Worm (Caenorhabditis elegans) whole organism, L4 larva: ENCODE data around the gene mek-1.

Experiments
- F10B5.3 ChIP-seq: sonication (generic microtip); optimal IDR thresholded peaks from 2 replicates; lab custom pipeline; 2016; ENCODE audit warnings: mild to moderate bottlenecking, missing genetic modification characterization, missing compliant biosample characterization
- F26F4.8 ChIP-seq: fragments of 200-800 bp; sonication (Bioruptor generic); conservative IDR thresholded peaks from 2 replicates; pipeline ENCODE4 v1.3.6; 2022; ENCODE audit warnings: missing genetic modification characterization, missing compliant biosample characterization
- F49E8.2 ChIP-seq: sonication (generic microtip); optimal IDR thresholded peaks from 2 replicates; lab custom pipeline; 2016; ENCODE audit warnings: missing compliant biosample characterization, mild to moderate bottlenecking, missing genetic modification characterization, borderline replicate concordance
- R02D3.7 ChIP-seq: fragments of 150-350 bp; sonication (generic microtip); optimal IDR thresholded peaks from 3 replicates; lab custom pipeline; 2014; ENCODE audit warnings: missing biosample characterization, missing genetic modification characterization
- T26A8.4 ChIP-seq: fragments of 200-800 bp; sonication (Bioruptor generic); IDR thresholded peaks from 2 replicates; pipeline ENCODE4 v1.3.6; 2022; ENCODE audit warnings: missing genetic modification characterization, missing compliant biosample characterization
- Y105C5A.15 ChIP-seq: fragments of 200-800 bp; sonication (Bioruptor generic); IDR thresholded peaks from 2 replicates; pipeline ENCODE4 v1.3.6; 2022; ENCODE audit warnings: missing genetic modification characterization, missing compliant biosample characterization
- Y5F2A.4 ChIP-seq: fragments of 200-800 bp; sonication (Bioruptor generic); optimal IDR thresholded peaks from 2 replicates; lab custom pipeline; 2018; ENCODE audit warnings: mild to moderate bottlenecking, missing genetic modification characterization, missing compliant biosample characterization
- Y75B8A.6 ChIP-seq: fragments of 200-800 bp; sonication (Bioruptor generic); IDR thresholded peaks from 2 replicates; pipeline ENCODE4 v1.3.6; 2022; ENCODE audit warnings: missing genetic modification reagents, missing genetic modification characterization, missing compliant biosample characterization
- ZK337.2 ChIP-seq: fragments of 200-800 bp; sonication (Bioruptor generic); IDR thresholded peaks from 2 replicates; pipeline ENCODE4 v1.3.6; 2022; ENCODE audit warnings: missing genetic modification reagents, missing genetic modification characterization, missing compliant biosample characterization
- ZK546.5 ChIP-seq, 2 experiments: sonication (generic microtip); optimal IDR thresholded peaks; 2 replicates each; lab custom pipeline; 2017; ENCODE audit warnings: missing biosample characterization in 2 of 2, missing genetic modification characterization in 2 of 2
- ama-1 ChIP-seq: fragments of 150-350 bp; optimal IDR thresholded peaks from 2 replicates; lab custom pipeline; 2014; ENCODE audit warnings: inconsistent platforms, mixed read lengths
- arid-1 ChIP-seq: fragments of 200-800 bp; sonication (Bioruptor generic); conservative IDR thresholded peaks from 2 replicates; pipeline ENCODE4 v1.3.6; 2022; ENCODE audit warnings: missing genetic modification reagents, missing genetic modification characterization, missing compliant biosample characterization
- attf-4 ChIP-seq: sonication (generic microtip); optimal IDR thresholded peaks from 3 replicates; lab custom pipeline; 2017; ENCODE audit warnings: missing biosample characterization, missing genetic modification characterization
- ceh-20 ChIP-seq: fragments of 200-800 bp; sonication (Bioruptor generic); IDR thresholded peaks from 2 replicates; pipeline ENCODE4 v1.3.6; 2022; ENCODE audit warnings: missing genetic modification reagents, missing genetic modification characterization, missing compliant biosample characterization
- ceh-62 ChIP-seq: sonication (generic microtip); optimal IDR thresholded peaks from 2 replicates; lab custom pipeline; 2017; ENCODE audit warnings: missing biosample characterization, missing genetic modification characterization
- ces-1 ChIP-seq: fragments of 150-350 bp; sonication (generic microtip); optimal IDR thresholded peaks from 4 replicates; lab custom pipeline; 2014; ENCODE audit warnings: missing biosample characterization, missing genetic modification reagents, missing genetic modification characterization
- cey-2 ChIP-seq: sonication (generic microtip); optimal IDR thresholded peaks from 3 replicates; lab custom pipeline; 2017; ENCODE audit warnings: missing genetic modification characterization, mild to moderate bottlenecking, missing compliant biosample characterization, antibody characterized with exemption, borderline replicate concordance; ENCODE audit not compliant: insufficient read depth
- daf-16 ChIP-seq, 3 experiments: sonication (generic microtip); optimal IDR thresholded peaks; 2 replicates each; lab custom pipeline; 2016 to 2017; ENCODE audit warnings: missing genetic modification characterization in 3 of 3, missing genetic modification reagents in 3 of 3, mild to moderate bottlenecking in 2 of 3, missing compliant biosample characterization in 2 of 3, missing biosample characterization in 1 of 3, moderate library complexity in 1 of 3
- daf-19 ChIP-seq: fragments of 200-800 bp; sonication (Bioruptor generic); conservative IDR thresholded peaks from 2 replicates; pipeline ENCODE4 v1.3.6; 2022; ENCODE audit warnings: missing genetic modification characterization, missing compliant biosample characterization
- daf-8 ChIP-seq: fragments of 200-800 bp; sonication (Bioruptor generic); IDR thresholded peaks from 2 replicates; pipeline ENCODE4 v1.3.6; 2022; ENCODE audit warnings: missing genetic modification characterization, missing compliant biosample characterization
- dmd-9 ChIP-seq: fragments of 200-800 bp; sonication (Bioruptor generic); IDR thresholded peaks from 2 replicates; pipeline ENCODE4 v1.3.6; 2022; ENCODE audit warnings: missing genetic modification reagents, missing genetic modification characterization, missing compliant biosample characterization
- dpl-1 ChIP-seq: fragments of 150-350 bp; optimal IDR thresholded peaks from 2 replicates; lab custom pipeline; 2014; ENCODE audit warnings: missing biosample characterization, missing genetic modification reagents, missing genetic modification characterization
- egl-27 ChIP-seq: sonication (generic microtip); optimal IDR thresholded peaks from 3 replicates; lab custom pipeline; 2017; ENCODE audit warnings: missing biosample characterization, missing genetic modification reagents, missing genetic modification characterization
- gei-8 ChIP-seq: fragments of 200-800 bp; sonication (Bioruptor generic); optimal IDR thresholded peaks from 2 replicates; lab custom pipeline; 2018; ENCODE audit warnings: mild to moderate bottlenecking, missing genetic modification characterization, missing compliant biosample characterization
- hif-1 ChIP-seq, 2 experiments: sonication (generic microtip); optimal IDR thresholded peaks; 2 replicates each; lab custom pipeline; 2016 to 2017; ENCODE audit warnings: missing compliant biosample characterization in 2 of 2, missing genetic modification characterization in 2 of 2, missing genetic modification reagents in 2 of 2, missing genotype in 2 of 2, mild to moderate bottlenecking in 1 of 2
- hlh-11 ChIP-seq: fragments of 200-800 bp; sonication (Bioruptor generic); optimal IDR thresholded peaks from 2 replicates; lab custom pipeline; 2018; ENCODE audit warnings: mild to moderate bottlenecking, missing genetic modification characterization, missing compliant biosample characterization
- hlh-30 ChIP-seq: sonication (generic microtip); optimal IDR thresholded peaks from 2 replicates; lab custom pipeline; 2017; ENCODE audit warnings: antibody characterized with exemption, mild to moderate bottlenecking, missing genetic modification characterization, missing compliant biosample characterization; ENCODE audit not compliant: insufficient read depth
- lin-29 ChIP-seq: fragments of 200-800 bp; sonication (Bioruptor generic); IDR thresholded peaks from 2 replicates; pipeline ENCODE4 v1.3.6; 2022; ENCODE audit warnings: missing genetic modification reagents, missing genetic modification characterization, missing compliant biosample characterization
- lin-39 ChIP-seq: fragments of 150-350 bp; optimal IDR thresholded peaks from 2 replicates; lab custom pipeline; 2014; ENCODE audit warnings: missing biosample characterization, missing genetic modification reagents, missing genetic modification characterization
- madf-5 ChIP-seq, 2 experiments: fragments of 200-800 bp; sonication (Bioruptor generic); IDR thresholded peaks; 2 replicates each; pipeline ENCODE4 v1.3.6; 2022; ENCODE audit warnings: missing compliant biosample characterization in 2 of 2, missing genetic modification characterization in 2 of 2
- madf-9 ChIP-seq: fragments of 200-800 bp; sonication (Bioruptor generic); conservative IDR thresholded peaks from 2 replicates; pipeline ENCODE4 v1.3.6; 2022; ENCODE audit warnings: missing genetic modification reagents, missing genetic modification characterization, missing compliant biosample characterization
- mdt-29 ChIP-seq: fragments of 200-800 bp; sonication (Bioruptor generic); IDR thresholded peaks from 2 replicates; pipeline ENCODE4 v1.3.6; 2022; ENCODE audit warnings: missing genetic modification reagents, missing genetic modification characterization, missing compliant biosample characterization
- mes-2 ChIP-seq: sonication (generic microtip); optimal IDR thresholded peaks from 2 replicates; lab custom pipeline; 2016; ENCODE audit warnings: missing genotype, mild to moderate bottlenecking, missing genetic modification characterization, missing compliant biosample characterization; ENCODE audit not compliant: poor library complexity, severe bottlenecking
- mxl-3 ChIP-seq: fragments of 200-800 bp; sonication (Bioruptor generic); optimal IDR thresholded peaks from 2 replicates; lab custom pipeline; 2018; ENCODE audit warnings: mild to moderate bottlenecking, missing genetic modification characterization, missing compliant biosample characterization
- nhr-10 ChIP-seq: fragments of 150-350 bp; optimal IDR thresholded peaks from 2 replicates; lab custom pipeline; 2014; ENCODE audit warnings: missing biosample characterization, missing genetic modification characterization
- nhr-11 ChIP-seq: fragments of 150-350 bp; optimal IDR thresholded peaks from 2 replicates; lab custom pipeline; 2014; ENCODE audit warnings: missing biosample characterization, missing genetic modification characterization
- nhr-237 ChIP-seq: sonication (generic microtip); optimal IDR thresholded peaks from 2 replicates; lab custom pipeline; 2017; ENCODE audit warnings: missing biosample characterization, missing genetic modification characterization
- nhr-6 ChIP-seq: fragments of 150-350 bp; optimal IDR thresholded peaks from 2 replicates; lab custom pipeline; 2014; ENCODE audit warnings: missing biosample characterization, missing genetic modification characterization
- pqm-1 ChIP-seq: sonication (generic microtip); optimal IDR thresholded peaks from 2 replicates; lab custom pipeline; 2017; ENCODE audit warnings: missing biosample characterization, missing genetic modification characterization
- saeg-2 ChIP-seq: fragments of 200-800 bp; sonication (Bioruptor generic); IDR thresholded peaks from 2 replicates; pipeline ENCODE4 v1.3.6; 2022; ENCODE audit warnings: missing genetic modification reagents, missing genetic modification characterization, missing compliant biosample characterization
- sdz-12 ChIP-seq: fragments of 200-800 bp; sonication (Bioruptor generic); optimal IDR thresholded peaks from 2 replicates; lab custom pipeline; 2018; ENCODE audit warnings: mild to moderate bottlenecking, missing genetic modification characterization, missing compliant biosample characterization
- skn-1 ChIP-seq: fragments of 150-350 bp; optimal IDR thresholded peaks from 2 replicates; lab custom pipeline; 2014; ENCODE audit warnings: missing biosample characterization, missing genetic modification characterization
- snpc-4 ChIP-seq: fragments of 150-350 bp; optimal IDR thresholded peaks from 2 replicates; lab custom pipeline; 2014; ENCODE audit warnings: missing biosample characterization, missing genetic modification characterization
- tra-1 ChIP-seq: fragments of 200-800 bp; sonication (Bioruptor generic); IDR thresholded peaks from 2 replicates; pipeline ENCODE4 v1.3.6; 2022; ENCODE audit warnings: missing genetic modification reagents, missing genetic modification characterization, missing compliant biosample characterization
- unc-130 ChIP-seq: sonication (generic microtip); optimal IDR thresholded peaks from 2 replicates; lab custom pipeline; 2016; ENCODE audit warnings: missing genetic modification reagents, missing genetic modification characterization, missing compliant biosample characterization
- unc-39 ChIP-seq: sonication (generic microtip); optimal IDR thresholded peaks from 2 replicates; lab custom pipeline; 2017; ENCODE audit warnings: missing biosample characterization, missing genetic modification characterization
- unc-62 ChIP-seq, 3 experiments: fragments of 150-350 bp in 1 of 3; sonication (generic microtip); optimal IDR thresholded peaks in 2 of 3; peaks in 1 of 3; 1 replicate in 1 of 3; 2 replicates in 2 of 3; lab custom pipeline; 2014 to 2017; ENCODE audit warnings: missing biosample characterization in 3 of 3, missing genetic modification characterization in 3 of 3, missing genetic modification reagents in 3 of 3, missing genotype in 1 of 3
- zip-11 ChIP-seq: fragments of 200-800 bp; sonication (Bioruptor generic); IDR thresholded peaks from 2 replicates; pipeline ENCODE4 v1.3.6; 2022; ENCODE audit warnings: missing genetic modification characterization, missing compliant biosample characterization
- zip-2 ChIP-seq: fragments of 150-350 bp; optimal IDR thresholded peaks from 2 replicates; lab custom pipeline; 2014; ENCODE audit warnings: missing biosample characterization, missing genetic modification characterization
- ztf-11 ChIP-seq: fragments of 150-350 bp; optimal IDR thresholded peaks from 2 replicates; lab custom pipeline; 2014; ENCODE audit warnings: missing biosample characterization, missing genetic modification characterization
- ztf-7 ChIP-seq: fragments of 150-350 bp; optimal IDR thresholded peaks from 2 replicates; lab custom pipeline; 2014; ENCODE audit warnings: missing biosample characterization, missing genetic modification characterization

Gene mek-1

DNA sequence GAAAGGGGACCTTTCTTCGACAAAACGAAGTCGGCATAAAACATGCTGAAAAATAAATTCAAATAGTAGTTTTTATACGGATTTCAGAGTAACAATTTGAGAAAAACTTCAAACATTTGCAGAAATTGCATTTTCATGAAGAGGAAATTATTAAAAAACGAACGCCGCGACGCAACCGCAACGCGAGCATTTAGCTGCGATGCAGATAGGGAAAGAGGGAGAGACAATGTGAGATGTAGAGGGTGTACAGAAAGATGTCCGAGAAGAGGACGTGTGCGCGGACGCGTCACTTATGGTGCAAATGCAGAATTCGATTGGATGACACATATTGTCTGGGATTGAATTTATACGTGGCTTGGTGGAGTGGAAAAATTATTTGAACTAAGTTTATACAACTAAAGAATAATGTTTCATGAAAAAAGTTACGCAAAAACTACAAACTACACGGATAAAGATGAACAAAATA, 4.0 kb upstream of the mek-1 start, which contains the start of gene coh-1:
Gene coh-1 (minus strand): TSS at position 51 of the 466 bp plus-strand sequence.
- no peak for TF ChIP-seq F26F4.8 (GFP tag; lab: Robert Waterston, UW)
- no peak for TF ChIP-seq zip-11
- no peak for TF ChIP-seq lin-39 (tag; lab: Kevin White, UChicago)
- TF ChIP-seq daf-19, result no peak
- TF ChIP-seq unc-39 (tag; lab: Kevin White, UChicago), result no peak
- TF ChIP-seq nhr-6 (tag; lab: Kevin White, UChicago), result peak; percentile 43
- TF ChIP-seq arid-1, result no peak
- TF ChIP-seq snpc-4 (tag; lab: Kevin White, UChicago), result no peak
- TF ChIP-seq cey-2 (tag; lab: Kevin White, UChicago), result no peak
- no peak for TF ChIP-seq pqm-1 (tag; lab: Kevin White, UChicago)
- TF ChIP-seq hif-1 (tag; optimal IDR thresholded peaks at IDR 0.05; lab: Kevin White, UChicago), result peak in 1 of 2 experiments; percentile 7
- no peak for TF ChIP-seq lin-29 (GFP tag; lab: Robert Waterston, UW)
- peak; percentile 66 for TF ChIP-seq mes-2 (tag; lab: Kevin White, UChicago)
- no peak for TF ChIP-seq nhr-237
- no peak for TF ChIP-seq mdt-29 (GFP tag; lab: Robert Waterston, UW)
- no peak for TF ChIP-seq ceh-20 (GFP tag; lab: Robert Waterston, UW)
- TF ChIP-seq hlh-11 (tag; lab: Kevin White, UChicago), result peak; percentile 19
- no peak for TF ChIP-seq madf-5 (GFP tag; IDR thresholded peaks at IDR 0.05; lab: Robert Waterston, UW)
- TF ChIP-seq madf-9, result no peak
- TF ChIP-seq Y75B8A.6 (GFP tag; lab: Robert Waterston, UW), result no peak
- no peak for TF ChIP-seq sdz-12
- no peak for TF ChIP-seq egl-27 (tag; lab: Kevin White, UChicago)
- peak; percentile 51 for TF ChIP-seq dpl-1
- no peak for TF ChIP-seq Y5F2A.4 (GFP tag; lab: Kevin White, UChicago)
- no peak for TF ChIP-seq ZK546.5 (tag; optimal IDR thresholded peaks at IDR 0.05; lab: Kevin White, UChicago)
- TF ChIP-seq Y105C5A.15, result no peak
- no peak for TF ChIP-seq F10B5.3
- TF ChIP-seq ces-1, result no peak
- no peak for TF ChIP-seq gei-8 (GFP tag; lab: Kevin White, UChicago)
- TF ChIP-seq ama-1 (lab: Kevin White, UChicago), result no peak
- no peak for TF ChIP-seq R02D3.7 (tag; lab: Kevin White, UChicago)
- no peak for TF ChIP-seq daf-8 (GFP tag; lab: Robert Waterston, UW)
- no peak for TF ChIP-seq attf-4 (tag; lab: Kevin White, UChicago)
- no peak for TF ChIP-seq T26A8.4 (GFP tag; lab: Robert Waterston, UW)
- no peak for TF ChIP-seq unc-130
- no peak for TF ChIP-seq nhr-10
- no peak for TF ChIP-seq ztf-11
- peak; percentile 2 for TF ChIP-seq nhr-11 (tag; lab: Kevin White, UChicago)
- no peak for TF ChIP-seq dmd-9 (GFP tag; lab: Robert Waterston, UW)
- peak; percentile 32 for TF ChIP-seq hlh-30
- no peak for TF ChIP-seq ceh-62 (tag; lab: Kevin White, UChicago)
- no peak for TF ChIP-seq saeg-2 (GFP tag; lab: Robert Waterston, UW)
- TF ChIP-seq daf-16 (GFP tag; optimal IDR thresholded peaks at IDR 0.05; lab: Kevin White, UChicago), result no peak
- TF ChIP-seq daf-16 (tag; optimal IDR thresholded peaks at IDR 0.05; lab: Kevin White, UChicago), result no peak
- TF ChIP-seq F49E8.2 (tag; lab: Kevin White, UChicago), result no peak
- peak in 1 of 2 experiments; percentile 82 for TF ChIP-seq unc-62 (GFP tag; optimal IDR thresholded peaks at IDR 0.05 in 1 of 2; lab: Kevin White, UChicago)
- TF ChIP-seq unc-62 (tag; optimal IDR thresholded peaks at IDR 0.05; lab: Kevin White, UChicago), result no peak
- no peak for TF ChIP-seq skn-1 (tag; lab: Kevin White, UChicago)
- no peak for TF ChIP-seq ztf-7 (tag; lab: Kevin White, UChicago)
- TF ChIP-seq ZK337.2, result no peak
- no peak for TF ChIP-seq tra-1 (GFP tag; lab: Robert Waterston, UW)
- TF ChIP-seq mxl-3 (GFP tag; lab: Kevin White, UChicago), result no peak
- no peak for TF ChIP-seq zip-2 (tag; lab: Kevin White, UChicago)
